Worm (Caenorhabditis elegans): ENCODE data around the gene srbc-11.

- TF ChIP-seq bed-1 (GFP tag; IDR thresholded peaks at IDR 0.05) (no peak), F57C9.4 (tag; optimal IDR thresholded peaks at IDR 0.05) (no peak), sdz-38 (tag; optimal IDR thresholded peaks at IDR 0.05) (no peak)
Measured at ce11 chrV:7480949-7481348, 14.1 kb downstream of the srbc-11 start, which contains the start of gene C18B10.6.

All from whole organism, young adult.